Worm (Caenorhabditis elegans): ENCODE data around the gene K09C8.7.

DNA sequence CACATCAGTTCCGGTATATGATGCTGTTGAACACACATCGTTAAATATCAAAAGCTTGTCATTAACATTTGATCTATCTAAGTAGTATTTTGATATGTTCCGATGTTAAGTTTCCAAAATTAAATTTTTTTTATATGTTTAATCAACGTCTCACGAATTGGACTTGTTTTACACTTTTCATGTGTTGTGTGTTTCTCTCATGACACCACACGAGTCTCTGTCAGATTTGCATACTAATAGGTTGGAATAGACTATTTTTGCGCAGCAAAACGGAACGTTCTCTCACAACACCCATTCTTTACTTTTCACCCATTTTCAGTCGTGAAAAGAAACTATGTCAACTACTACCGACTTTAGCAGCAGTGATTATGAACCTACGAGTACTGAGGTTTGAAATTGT lies 19.4 kb upstream of the K09C8.7 start, which contains the start of gene K09C8.8:
- no peak for TF ChIP-seq nhr-90 (tag; optimal IDR thresholded peaks at IDR 0.05)
- no peak for TF ChIP-seq B0019.2 (GFP tag; conservative IDR thresholded peaks at IDR 0.05)
- no peak for TF ChIP-seq nhr-179 (tag; optimal IDR thresholded peaks at IDR 0.05)
- TF ChIP-seq unc-62 (GFP tag; optimal IDR thresholded peaks at IDR 0.05): no peak
- TF ChIP-seq F57C9.4 (tag; optimal IDR thresholded peaks at IDR 0.05): no peak
- no peak for TF ChIP-seq ceh-40 (GFP tag; IDR thresholded peaks at IDR 0.05)
- TF ChIP-seq die-1 (tag; optimal IDR thresholded peaks at IDR 0.05): no peak
- no peak for TF ChIP-seq C06A6.2 (GFP tag; conservative IDR thresholded peaks at IDR 0.05)
- no peak for TF ChIP-seq sea-2 (GFP tag; IDR thresholded peaks at IDR 0.05)
- no peak for TF ChIP-seq nhr-120 (GFP tag; IDR thresholded peaks at IDR 0.05)
- no peak for TF ChIP-seq unc-130 (GFP tag; optimal IDR thresholded peaks at IDR 0.05)
- TF ChIP-seq mel-28 (tag; optimal IDR thresholded peaks at IDR 0.05; ENCODE audit: borderline replicate concordance): no peak
- no peak for TF ChIP-seq ZK185.1 (tag; optimal IDR thresholded peaks at IDR 0.05; ENCODE audit: poor library complexity, severe bottlenecking)

Data from whole organism, young adult.